Worm (Caenorhabditis elegans) whole organism, L4/young adult: Measurements from ENCODE around the gene ntp-1.

Source experiments
- W03F9.2 ChIP-seq: fragments of 150-350 bp; optimal IDR thresholded peaks from 2 replicates; lab custom pipeline; 2014; ENCODE audit warnings: missing biosample characterization, missing genetic modification characterization
- him-1 ChIP-seq: sonication (generic microtip); optimal IDR thresholded peaks from 2 replicates; lab custom pipeline; 2016; ENCODE audit warnings: missing genotype, missing genetic modification reagents, missing genetic modification characterization, missing compliant biosample characterization

- TF ChIP-seq W03F9.2 (no peak), him-1 (tag; lab: Kevin White, UChicago) (no peak)
These were observed 41.4 kb upstream of the ntp-1 start for ce11 chrIV:7836030-7836429.
